Worm (Caenorhabditis elegans) whole organism, L1 larva: ENCODE measurements around the gene hrg-9.

Source experiments
- C16A3.4 ChIP-seq: fragments of 150-350 bp; optimal IDR thresholded peaks from 2 replicates; lab custom pipeline; 2014; ENCODE audit warnings: missing biosample characterization, missing genetic modification characterization
- aha-1 ChIP-seq: fragments of 150-350 bp; optimal IDR thresholded peaks from 2 replicates; lab custom pipeline; 2014; ENCODE audit warnings: missing biosample characterization, missing genetic modification characterization
- aly-2 ChIP-seq: fragments of 150-350 bp; optimal IDR thresholded peaks from 2 replicates; lab custom pipeline; 2014; ENCODE audit warnings: missing biosample characterization, missing genetic modification characterization
- ama-1 ChIP-seq: fragments of 150-350 bp; optimal IDR thresholded peaks from 2 replicates; lab custom pipeline; 2014
- blmp-1 ChIP-seq: fragments of 150-350 bp; optimal IDR thresholded peaks from 2 replicates; lab custom pipeline; 2014; ENCODE audit warnings: missing biosample characterization, missing genetic modification characterization
- ceh-82 ChIP-seq, 3 experiments: fragments of 150-350 bp in 1 of 3; sonication (generic microtip) in 2 of 3; optimal IDR thresholded peaks; 2 replicates each; lab custom pipeline; 2014 to 2017; ENCODE audit warnings: missing biosample characterization in 3 of 3, missing genetic modification characterization in 3 of 3
- ceh-88 ChIP-seq: fragments of 200-800 bp; sonication (Bioruptor generic); IDR thresholded peaks from 2 replicates; pipeline ENCODE4 v1.3.6; 2022; ENCODE audit warnings: missing genetic modification characterization, missing compliant biosample characterization
- ces-1 ChIP-seq: fragments of 150-350 bp; optimal IDR thresholded peaks from 2 replicates; lab custom pipeline; 2014; ENCODE audit warnings: missing biosample characterization, missing genetic modification reagents, missing genetic modification characterization
- efl-1 ChIP-seq, 4 experiments: fragments of 150-350 bp; optimal IDR thresholded peaks in 3 of 4; peaks in 1 of 4; 1 replicate in 1 of 4; 2 replicates in 3 of 4; lab custom pipeline; 2014; ENCODE audit warnings: missing biosample characterization in 2 of 4, missing genetic modification characterization in 2 of 4, missing genetic modification reagents in 2 of 4
- egl-13 ChIP-seq: sonication (generic microtip); optimal IDR thresholded peaks from 2 replicates; lab custom pipeline; 2016; ENCODE audit warnings: missing genotype, missing genetic modification reagents, missing genetic modification characterization, missing compliant biosample characterization
- elt-2 ChIP-seq: sonication (generic microtip); optimal IDR thresholded peaks from 2 replicates; lab custom pipeline; 2016; ENCODE audit warnings: missing genetic modification characterization, mild to moderate bottlenecking, inconsistent platforms, missing compliant biosample characterization, missing genetic modification reagents
- elt-3 ChIP-seq, 6 experiments: fragments of 150-350 bp in 1 of 6; sonication (generic microtip); optimal IDR thresholded peaks; 2 replicates each; lab custom pipeline; 2017 to 2018; ENCODE audit warnings: missing biosample characterization in 6 of 6, missing genetic modification characterization in 6 of 6, inconsistent platforms in 1 of 6
- fkh-10 ChIP-seq: sonication (generic microtip); optimal IDR thresholded peaks from 2 replicates; lab custom pipeline; 2017; ENCODE audit warnings: missing biosample characterization, missing genetic modification reagents, missing genetic modification characterization
- fos-1 ChIP-seq: fragments of 150-350 bp; optimal IDR thresholded peaks from 2 replicates; lab custom pipeline; 2014; ENCODE audit warnings: missing biosample characterization, missing genetic modification characterization
- grh-1 ChIP-seq: fragments of 200-800 bp; sonication (Bioruptor generic); IDR thresholded peaks from 2 replicates; pipeline ENCODE4 v1.3.6; 2022; ENCODE audit warnings: missing genetic modification reagents, missing genetic modification characterization, missing compliant biosample characterization
- hpl-2 ChIP-seq: fragments of 150-350 bp; optimal IDR thresholded peaks from 2 replicates; lab custom pipeline; 2014; ENCODE audit warnings: missing biosample characterization, missing genetic modification reagents, missing genetic modification characterization
- isw-1 ChIP-seq: fragments of 200-800 bp; sonication (Bioruptor generic); IDR thresholded peaks from 2 replicates; pipeline ENCODE4 v1.3.6; 2022; ENCODE audit warnings: missing genetic modification characterization, missing compliant biosample characterization
- lin-14 ChIP-seq: fragments of 200-800 bp; sonication (Bioruptor generic); optimal IDR thresholded peaks from 2 replicates; lab custom pipeline; 2018; ENCODE audit warnings: mild to moderate bottlenecking, missing genetic modification characterization, moderate library complexity, missing compliant biosample characterization
- lin-15B ChIP-seq: fragments of 150-350 bp; sonication (generic microtip); optimal IDR thresholded peaks from 3 replicates; lab custom pipeline; 2014; ENCODE audit warnings: missing biosample characterization, missing genetic modification characterization
- lin-35 ChIP-seq, 2 experiments: fragments of 150-350 bp; optimal IDR thresholded peaks; 2 replicates each; lab custom pipeline; 2014; ENCODE audit warnings: missing biosample characterization in 2 of 2, missing genetic modification characterization in 2 of 2, missing genetic modification reagents in 2 of 2
- lin-39 ChIP-seq: fragments of 150-350 bp; optimal IDR thresholded peaks from 2 replicates; lab custom pipeline; 2014; ENCODE audit warnings: missing biosample characterization, missing genetic modification reagents, missing genetic modification characterization
- mdl-1 ChIP-seq, 2 experiments: fragments of 150-350 bp; optimal IDR thresholded peaks; 2 replicates each; lab custom pipeline; 2014 to 2017; ENCODE audit warnings: missing biosample characterization in 2 of 2, missing genetic modification characterization in 2 of 2, inconsistent platforms in 1 of 2
- mef-2 ChIP-seq: fragments of 150-350 bp; optimal IDR thresholded peaks from 2 replicates; lab custom pipeline; 2014; ENCODE audit warnings: missing biosample characterization, missing genetic modification characterization
- nhr-12 ChIP-seq: sonication (generic microtip); optimal IDR thresholded peaks from 2 replicates; lab custom pipeline; 2017; ENCODE audit warnings: missing biosample characterization, missing genetic modification characterization
- nhr-20 ChIP-seq: sonication (generic microtip); optimal IDR thresholded peaks from 2 replicates; lab custom pipeline; 2016; ENCODE audit warnings: mild to moderate bottlenecking, missing genetic modification characterization, missing compliant biosample characterization
- nhr-47 ChIP-seq: sonication (generic microtip); optimal IDR thresholded peaks from 2 replicates; lab custom pipeline; 2016; ENCODE audit warnings: mild to moderate bottlenecking, missing genetic modification characterization, moderate library complexity, missing compliant biosample characterization
- nhr-71 ChIP-seq: sonication (generic microtip); optimal IDR thresholded peaks from 2 replicates; lab custom pipeline; 2016; ENCODE audit warnings: mild to moderate bottlenecking, missing genetic modification characterization, moderate library complexity, missing compliant biosample characterization
- nhr-76 ChIP-seq: sonication (generic microtip); optimal IDR thresholded peaks from 2 replicates; lab custom pipeline; 2017; ENCODE audit warnings: missing biosample characterization, missing genetic modification characterization
- nhr-84 ChIP-seq: sonication (generic microtip); optimal IDR thresholded peaks from 2 replicates; lab custom pipeline; 2017; ENCODE audit warnings: missing biosample characterization, missing genetic modification characterization
- pag-3 ChIP-seq: sonication (generic microtip); optimal IDR thresholded peaks from 2 replicates; lab custom pipeline; 2017; ENCODE audit warnings: missing genetic modification characterization, mild to moderate bottlenecking, missing compliant biosample characterization, antibody characterized with exemption, borderline replicate concordance; ENCODE audit not compliant: insufficient read depth
- pqm-1 ChIP-seq: sonication (generic microtip); optimal IDR thresholded peaks from 3 replicates; lab custom pipeline; 2017; ENCODE audit warnings: missing biosample characterization, missing genetic modification characterization
- snpc-4 ChIP-seq: fragments of 150-350 bp; optimal IDR thresholded peaks from 2 replicates; lab custom pipeline; 2014; ENCODE audit warnings: missing biosample characterization, missing genetic modification characterization
- snu-23 ChIP-seq: sonication (generic microtip); optimal IDR thresholded peaks from 2 replicates; lab custom pipeline; 2016; ENCODE audit warnings: missing genetic modification characterization, missing compliant biosample characterization
- sup-37 ChIP-seq: fragments of 200-800 bp; sonication (Bioruptor generic); optimal IDR thresholded peaks from 2 replicates; lab custom pipeline; 2018; ENCODE audit warnings: mild to moderate bottlenecking, missing genetic modification characterization, missing compliant biosample characterization
- swsn-7 ChIP-seq: sonication (generic microtip); optimal IDR thresholded peaks from 2 replicates; lab custom pipeline; 2016; ENCODE audit warnings: missing genetic modification characterization, missing compliant biosample characterization
- tbx-2 ChIP-seq: sonication (generic microtip); optimal IDR thresholded peaks from 2 replicates; lab custom pipeline; 2016; ENCODE audit warnings: missing genetic modification characterization, missing compliant biosample characterization
- unc-130 ChIP-seq: fragments of 150-350 bp; optimal IDR thresholded peaks from 2 replicates; lab custom pipeline; 2017; ENCODE audit warnings: missing biosample characterization, missing genetic modification characterization, inconsistent platforms
- unc-62 ChIP-seq: fragments of 150-350 bp; optimal IDR thresholded peaks from 2 replicates; lab custom pipeline; 2014; ENCODE audit warnings: missing biosample characterization, missing genetic modification reagents, missing genetic modification characterization
- xbp-1 ChIP-seq: sonication (generic microtip); optimal IDR thresholded peaks from 2 replicates; lab custom pipeline; 2016; ENCODE audit warnings: missing genetic modification characterization, missing compliant biosample characterization
- zag-1 ChIP-seq: fragments of 150-350 bp; optimal IDR thresholded peaks from 2 replicates; lab custom pipeline; 2014; ENCODE audit warnings: missing biosample characterization, missing genetic modification characterization
- ztf-4 ChIP-seq: fragments of 150-350 bp; optimal IDR thresholded peaks from 2 replicates; lab custom pipeline; 2014; ENCODE audit warnings: missing biosample characterization, missing genetic modification characterization

hrg-9 gene

ce11 chrV:13003378-13003777 is 40.2 kb upstream of the hrg-9 start (continued):
- TF ChIP-seq blmp-1 (tag; lab: Kevin White, UChicago) (peak; percentile 18), aha-1 (tag; lab: Kevin White, UChicago) (no peak), C16A3.4 (tag; lab: Kevin White, UChicago) (peak; percentile 78), isw-1 (GFP tag; lab: Robert Waterston, UW) (no peak), nhr-20 (tag; lab: Kevin White, UChicago) (peak; percentile 74), grh-1 (GFP tag; lab: Robert Waterston, UW) (no peak), pag-3 (tag; lab: Kevin White, UChicago) (no peak), ama-1 (no peak), lin-14 (GFP tag; lab: Kevin White, UChicago) (peak; percentile 69), elt-3 (tag; optimal IDR thresholded peaks at IDR 0.05; lab: Kevin White, UChicago) (peak in 4 of 6 experiments; percentile 23 to 47 (median 44)), lin-39 (tag; lab: Kevin White, UChicago) (no peak), ceh-82 (tag; optimal IDR thresholded peaks at IDR 0.05; lab: Kevin White, UChicago) (peak; percentile 20 to 58 (median 54)), snpc-4 (peak; percentile 58), sup-37 (GFP tag; lab: Kevin White, UChicago) (no peak), lin-35 (GFP tag; optimal IDR thresholded peaks at IDR 0.05; lab: Kevin White, UChicago) (peak; percentile 52 to 82), pqm-1 (tag; lab: Kevin White, UChicago) (no peak), ztf-4 (tag; lab: Kevin White, UChicago) (no peak), unc-62 (GFP tag; lab: Kevin White, UChicago) (no peak), egl-13 (tag; lab: Kevin White, UChicago) (no peak), mef-2 (tag; lab: Kevin White, UChicago) (no peak), zag-1 (tag; lab: Kevin White, UChicago) (no peak), mdl-1 (tag; optimal IDR thresholded peaks at IDR 0.05; lab: Kevin White, UChicago) (peak in 1 of 2 experiments; percentile 74), tbx-2 (tag; lab: Kevin White, UChicago) (peak; percentile 32), nhr-84 (tag; lab: Kevin White, UChicago) (no peak), fos-1 (tag; lab: Kevin White, UChicago) (peak; percentile 66), nhr-12 (tag; lab: Kevin White, UChicago) (no peak), nhr-47 (peak; percentile 75), unc-130 (tag; lab: Kevin White, UChicago) (peak; percentile 59), nhr-76 (tag; lab: Kevin White, UChicago) (no peak), hpl-2 (GFP tag; lab: Kevin White, UChicago) (no peak), efl-1 (optimal IDR thresholded peaks at IDR 0.05; lab: Kevin White, UChicago) (peak; percentile 50 to 56), efl-1 (GFP tag; optimal IDR thresholded peaks at IDR 0.05 in 1 of 2; lab: Kevin White, UChicago) (peak; percentile 28 to 94)

DNA sequence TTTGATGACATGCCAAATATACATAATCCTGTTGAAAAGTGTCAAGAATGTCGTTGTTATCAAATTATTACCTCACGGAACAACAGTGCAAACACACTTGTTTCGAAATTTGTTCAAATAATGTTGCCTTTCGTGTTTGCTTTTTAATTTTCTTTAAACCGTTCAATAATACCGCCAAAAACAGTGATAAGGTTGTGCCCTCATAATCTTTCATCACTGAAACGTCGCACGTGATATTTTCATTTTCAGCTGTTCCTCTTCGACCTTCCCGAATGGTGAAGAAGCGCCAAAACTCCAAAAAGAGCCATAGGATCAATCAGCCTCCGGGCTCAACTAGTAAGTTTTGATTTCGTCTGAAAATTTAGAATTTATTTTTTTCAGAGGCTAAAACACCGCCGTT is 38.9 kb upstream of the hrg-9 start, which contains the start of gene inft-2:
TSS of gene inft-2 (plus strand) at position 248 of the 400 bp plus-strand sequence.
- TF ChIP-seq elt-2 (tag; lab: Kevin White, UChicago) (peak; percentile 25), efl-1 (optimal IDR thresholded peaks at IDR 0.05; lab: Kevin White, UChicago) (no peak), efl-1 (GFP tag; optimal IDR thresholded peaks at IDR 0.05 in 1 of 2; lab: Kevin White, UChicago) (peak in 1 of 2 experiments; percentile 52), lin-35 (GFP tag; optimal IDR thresholded peaks at IDR 0.05; lab: Kevin White, UChicago) (no peak)

- TF ChIP-seq lin-15B (no peak), fkh-10 (GFP tag; lab: Kevin White, UChicago) (no peak), ceh-88 (GFP tag; lab: Robert Waterston, UW) (no peak), grh-1 (GFP tag; lab: Robert Waterston, UW) (no peak), elt-3 (tag; optimal IDR thresholded peaks at IDR 0.05; lab: Kevin White, UChicago) (no peak), xbp-1 (no peak), swsn-7 (tag; lab: Kevin White, UChicago) (no peak), aly-2 (no peak), snu-23 (GFP tag; lab: Kevin White, UChicago) (no peak), ces-1 (GFP tag; lab: Kevin White, UChicago) (no peak), nhr-71 (tag; lab: Kevin White, UChicago) (no peak), pqm-1 (tag; lab: Kevin White, UChicago) (no peak), mef-2 (tag; lab: Kevin White, UChicago) (no peak)
These were observed 36.9 kb upstream of the hrg-9 start for ce11 chrV:13000068-13000467.
